Fruit fly (Drosophila melanogaster): ENCODE data around the gene SrpRbeta.

The SrpRbeta gene

dm6 chr3L:8716013-8716412 is 4.0 kb downstream of the SrpRbeta start:
- TF ChIP-seq CG8319 (GFP tag; optimal IDR thresholded peaks at IDR 0.05), result no peak
- no peak for TF ChIP-seq fd85E (GFP tag; optimal IDR thresholded peaks at IDR 0.05)
- TF ChIP-seq Met (GFP tag; optimal IDR thresholded peaks at IDR 0.05), result peak; percentile 65
- TF ChIP-seq CG3919 (GFP tag; optimal IDR thresholded peaks at IDR 0.05), result peak; percentile 44
- TF ChIP-seq OdsH (GFP tag; optimal IDR thresholded peaks at IDR 0.05), result peak; percentile 40
- peak; percentile 52 for TF ChIP-seq cyc (GFP tag; optimal IDR thresholded peaks at IDR 0.05)
- no peak for TF ChIP-seq CG10669 (GFP tag; optimal IDR thresholded peaks at IDR 0.05)
- TF ChIP-seq CG15336 (GFP tag; IDR thresholded peaks at IDR 0.05), result no peak
- no peak for TF ChIP-seq spab (GFP tag; optimal IDR thresholded peaks at IDR 0.05)
- TF ChIP-seq vri (GFP tag; optimal IDR thresholded peaks at IDR 0.05), result peak; percentile 19
- TF ChIP-seq CG11762 (GFP tag; optimal IDR thresholded peaks at IDR 0.05; ENCODE audit: insufficient read depth), result no peak
- TF ChIP-seq CG6276 (GFP tag; optimal IDR thresholded peaks at IDR 0.05), result peak; percentile 9
- TF ChIP-seq lz (GFP tag; optimal IDR thresholded peaks at IDR 0.05), result peak; percentile 48
- TF ChIP-seq Smox (GFP tag; optimal IDR thresholded peaks at IDR 0.05), result peak; percentile 68
- TF ChIP-seq CG6163 (GFP tag; IDR thresholded peaks at IDR 0.05), result no peak
- TF ChIP-seq salr (GFP tag; optimal IDR thresholded peaks at IDR 0.05), result no peak
- peak; percentile 33 for TF ChIP-seq CG34406 (GFP tag; optimal IDR thresholded peaks at IDR 0.05)
- TF ChIP-seq CG31627 (GFP tag; optimal IDR thresholded peaks at IDR 0.05), result peak; percentile 47
- peak; percentile 14 for TF ChIP-seq CG8632 (GFP tag; optimal IDR thresholded peaks at IDR 0.05)
- TF ChIP-seq fkh (GFP tag; optimal IDR thresholded peaks at IDR 0.05), result no peak
- TF ChIP-seq acj6 (GFP tag; optimal IDR thresholded peaks at IDR 0.05), result peak; percentile 35
- peak; percentile 29 for TF ChIP-seq CG6808 (GFP tag; optimal IDR thresholded peaks at IDR 0.05)
- peak; percentile 68 for TF ChIP-seq esn (GFP tag; optimal IDR thresholded peaks at IDR 0.05)
- TF ChIP-seq dsx (GFP tag; optimal IDR thresholded peaks at IDR 0.05; ENCODE audit: poor library complexity, severe bottlenecking), result no peak
- peak; percentile 83 for TF ChIP-seq Eip78C (GFP tag)
- peak; percentile 24 for TF ChIP-seq achi (GFP tag; optimal IDR thresholded peaks at IDR 0.05)
- TF ChIP-seq Hr39 (GFP tag; optimal IDR thresholded peaks at IDR 0.05), result peak; percentile 47
- peak; percentile 25 for TF ChIP-seq pdm3 (GFP tag; optimal IDR thresholded peaks at IDR 0.05)
- no peak for TF ChIP-seq CG8119 (GFP tag; IDR thresholded peaks at IDR 0.05)
- peak; percentile 37 for TF ChIP-seq Eip75B (GFP tag; optimal IDR thresholded peaks at IDR 0.05)
- no peak for TF ChIP-seq Eip93F (GFP tag; optimal IDR thresholded peaks at IDR 0.05)
- no peak for TF ChIP-seq CG7368 (GFP tag; optimal IDR thresholded peaks at IDR 0.05)
- TF ChIP-seq CG6792 (GFP tag; optimal IDR thresholded peaks at IDR 0.05), result peak; percentile 31
- no peak for TF ChIP-seq CG6854 (GFP tag; optimal IDR thresholded peaks at IDR 0.05)
- peak; percentile 25 for TF ChIP-seq CG4318 (GFP tag; optimal IDR thresholded peaks at IDR 0.05)
- TF ChIP-seq Hr38 (GFP tag; optimal IDR thresholded peaks at IDR 0.05), result no peak
- no peak for TF ChIP-seq fd59A (GFP tag; optimal IDR thresholded peaks at IDR 0.05)
- TF ChIP-seq Sox15 (GFP tag; optimal IDR thresholded peaks at IDR 0.05), result no peak
- no peak for TF ChIP-seq dac (GFP tag; optimal IDR thresholded peaks at IDR 0.05)
- TF ChIP-seq Gug (GFP tag; IDR thresholded peaks at IDR 0.05), result no peak
- TF ChIP-seq Hr4 (GFP tag; optimal IDR thresholded peaks at IDR 0.05), result peak; percentile 50
- no peak for TF ChIP-seq CG1621 (tag; optimal IDR thresholded peaks at IDR 0.05)
- no peak for TF ChIP-seq CG11294 (GFP tag; IDR thresholded peaks at IDR 0.05)
- TF ChIP-seq svp (GFP tag), result peak; percentile 85
- no peak for TF ChIP-seq CG9139 (GFP tag; optimal IDR thresholded peaks at IDR 0.05)
- peak; percentile 43 for TF ChIP-seq Sox14 (GFP tag; optimal IDR thresholded peaks at IDR 0.05)
- TF ChIP-seq net (GFP tag; optimal IDR thresholded peaks at IDR 0.05), result peak; percentile 31
- TF ChIP-seq Ets96B (tag; optimal IDR thresholded peaks at IDR 0.05), result peak; percentile 7
- peak; percentile 61 for TF ChIP-seq Sox102F (GFP tag; optimal IDR thresholded peaks at IDR 0.05)
- TF ChIP-seq CG11902 (GFP tag; optimal IDR thresholded peaks at IDR 0.05), result no peak
- TF ChIP-seq Ets21C (GFP tag; optimal IDR thresholded peaks at IDR 0.05), result peak; percentile 34
- TF ChIP-seq Blimp-1 (GFP tag; optimal IDR thresholded peaks at IDR 0.05), result no peak
- no peak for TF ChIP-seq eg (GFP tag; IDR thresholded peaks at IDR 0.05)

Measured in whole organism, prepupa.